In genomic region chrV:10816831-10817230, ce11 we compare ENCODE assay signal across 5 worm cellular contexts.
A peak's percentile ranks its signal among the peaks of the same experiment; 100 is the strongest.
TF ChIP-seq lines count a peak whose summit lies in the region.

No protein-coding gene starts in this region.

TF ChIP-seq in whole organism, L1 larva, 84 proteins besides CTCF, POLR2A, EP300 and RAD21:
- TF ChIP-seq lin-14 (GFP tag; optimal IDR thresholded peaks at IDR 0.05; lab: Kevin White, UChicago) (peak; percentile 15), fkh-10 (GFP tag; optimal IDR thresholded peaks at IDR 0.05; lab: Kevin White, UChicago) (peak; percentile 30), ceh-8 (GFP tag; optimal IDR thresholded peaks at IDR 0.05; lab: Kevin White, UChicago) (no peak)

TF ChIP-seq in whole organism, L3 larva, 47 proteins besides CTCF, POLR2A, EP300 and RAD21:
- TF ChIP-seq pqm-1 (tag; optimal IDR thresholded peaks at IDR 0.05; lab: Kevin White, UChicago) (no peak), fkh-10 (GFP tag; optimal IDR thresholded peaks at IDR 0.05; lab: Kevin White, UChicago) (peak; percentile 25)

TF ChIP-seq in whole organism, L4 larva, 104 proteins besides CTCF, POLR2A, EP300 and RAD21:
- TF ChIP-seq nhr-42 (GFP tag; IDR thresholded peaks at IDR 0.05; lab: Robert Waterston, UW) (no peak), ces-1 (GFP tag; optimal IDR thresholded peaks at IDR 0.05; lab: Kevin White, UChicago) (peak; percentile 71), mxl-3 (GFP tag; optimal IDR thresholded peaks at IDR 0.05; lab: Kevin White, UChicago) (no peak), zip-11 (GFP tag; IDR thresholded peaks at IDR 0.05; lab: Robert Waterston, UW) (no peak), nhr-237 (tag; optimal IDR thresholded peaks at IDR 0.05; lab: Kevin White, UChicago) (no peak), ama-1 (optimal IDR thresholded peaks at IDR 0.05; lab: Kevin White, UChicago) (no peak), nhr-28 (tag; optimal IDR thresholded peaks at IDR 0.05; lab: Kevin White, UChicago) (no peak), Y48G9A.11 (GFP tag; IDR thresholded peaks at IDR 0.05; lab: Robert Waterston, UW) (no peak), fkh-10 (GFP tag; optimal IDR thresholded peaks at IDR 0.05; lab: Kevin White, UChicago) (no peak), lsy-2 (tag; optimal IDR thresholded peaks at IDR 0.05; lab: Kevin White, UChicago) (no peak), ctbp-1 (GFP tag; IDR thresholded peaks at IDR 0.05; lab: Robert Waterston, UW) (0 out of 2 replicates have a peak, but pooled peaks have one; percentile 25), attf-4 (tag; optimal IDR thresholded peaks at IDR 0.05; lab: Kevin White, UChicago) (no peak)
TF ChIP-seq in whole organism, L4 larva: peak in this region for 2.

TF ChIP-seq in whole organism, late embryonic, 69 proteins besides CTCF, POLR2A, EP300 and RAD21:
- no peak for TF ChIP-seq npax-4 (tag; optimal IDR thresholded peaks at IDR 0.05; lab: Kevin White, UChicago)
- TF ChIP-seq unc-42 (tag; optimal IDR thresholded peaks at IDR 0.05; lab: Kevin White, UChicago) = peak; percentile 88

TF ChIP-seq in whole organism, mixed stage, embryonic, 35 proteins besides CTCF, POLR2A, EP300 and RAD21:
- TF ChIP-seq bed-3 (GFP tag; optimal IDR thresholded peaks at IDR 0.05; lab: Kevin White, UChicago) (no peak), ces-1 (GFP tag; optimal IDR thresholded peaks at IDR 0.05; lab: Kevin White, UChicago) (peak; percentile 88), elt-1 (tag; optimal IDR thresholded peaks at IDR 0.05; lab: Kevin White, UChicago; ENCODE audit: borderline replicate concordance, insufficient read depth) (no peak), mep-1 (tag; optimal IDR thresholded peaks at IDR 0.05; lab: Kevin White, UChicago) (no peak), nhr-237 (tag; optimal IDR thresholded peaks at IDR 0.05; lab: Kevin White, UChicago) (no peak)

Comparison
In these comparisons a context has a peak if more than half of its experiments do, and no peak if none do; other contexts are left out.
1. Of the 29 proteins assayed by ChIP-seq in both whole organism, L4 larva and whole organism, L1 larva: peak only in whole organism, L4 larva: ces-1; only in whole organism, L1 larva: fkh-10; in both: none; in neither: 27.